Fruit fly (Drosophila melanogaster) whole organism, prepupa: ENCODE data around the gene CG9953.

Source experiments
- CG10631 ChIP-seq: fragments of 200-800 bp; sonication (Bioruptor generic); optimal IDR thresholded peaks from 2 replicates; lab custom pipeline; 2016; ENCODE audit warnings: missing biosample characterization, missing genetic modification characterization
- CG10669 ChIP-seq: fragments of 200-800 bp; sonication (Bioruptor generic); optimal IDR thresholded peaks from 3 replicates; lab custom pipeline; 2018; ENCODE audit warnings: missing biosample characterization, mild to moderate bottlenecking, missing genetic modification characterization, moderate library complexity
- CG11294 ChIP-seq: fragments of 200-800 bp; sonication (Bioruptor generic); IDR thresholded peaks from 2 replicates; pipeline ENCODE4 v1.3.6; 2022; ENCODE audit warnings: missing biosample characterization, missing genetic modification characterization
- CG15336 ChIP-seq: fragments of 200-800 bp; sonication (Bioruptor generic); IDR thresholded peaks from 2 replicates; pipeline ENCODE4 v1.3.6; 2022; ENCODE audit warnings: missing biosample characterization, missing genetic modification characterization
- CG1621 ChIP-seq: fragments of 200-800 bp; sonication (Bioruptor generic); optimal IDR thresholded peaks from 3 replicates; lab custom pipeline; 2018; ENCODE audit warnings: missing biosample characterization, mild to moderate bottlenecking, missing genetic modification characterization
- CG3032 ChIP-seq: fragments of 200-800 bp; optimal IDR thresholded peaks from 2 replicates; lab custom pipeline; 2019; ENCODE audit warnings: missing biosample characterization, mild to moderate bottlenecking, missing genetic modification characterization, moderate library complexity
- CG31627 ChIP-seq: fragments of 200-800 bp; sonication (Bioruptor generic); optimal IDR thresholded peaks from 3 replicates; lab custom pipeline; 2016; ENCODE audit warnings: missing biosample characterization, missing genetic modification characterization
- CG32006 ChIP-seq: fragments of 200-800 bp; sonication (Bioruptor generic); optimal IDR thresholded peaks from 3 replicates; lab custom pipeline; 2017; ENCODE audit warnings: missing biosample characterization, mild to moderate bottlenecking, missing genetic modification characterization
- CG34406 ChIP-seq: fragments of 200-800 bp; sonication (Bioruptor generic); optimal IDR thresholded peaks from 3 replicates; lab custom pipeline; 2016; ENCODE audit warnings: missing biosample characterization, missing genetic modification characterization
- CG6163 ChIP-seq: fragments of 200-800 bp; sonication (Bioruptor generic); IDR thresholded peaks from 3 replicates; pipeline ENCODE4 v1.3.6; 2022; ENCODE audit warnings: missing biosample characterization, missing genetic modification characterization
- CG6276 ChIP-seq: fragments of 200-800 bp; sonication (Bioruptor generic); optimal IDR thresholded peaks from 2 replicates; lab custom pipeline; 2017; ENCODE audit warnings: missing biosample characterization, mild to moderate bottlenecking, missing genetic modification characterization
- CG6808 ChIP-seq: fragments of 200-800 bp; sonication (Bioruptor generic); optimal IDR thresholded peaks from 3 replicates; lab custom pipeline; 2017; ENCODE audit warnings: missing biosample characterization, missing genetic modification characterization, mild to moderate bottlenecking, moderate library complexity, missing genetic modification reagents
- CG6854 ChIP-seq: fragments of 200-800 bp; sonication (Bioruptor generic); optimal IDR thresholded peaks from 2 replicates; lab custom pipeline; 2017; ENCODE audit warnings: missing biosample characterization, mild to moderate bottlenecking, missing genetic modification characterization
- CG8632 ChIP-seq: fragments of 200-800 bp; sonication (Bioruptor generic); optimal IDR thresholded peaks from 3 replicates; lab custom pipeline; 2016; ENCODE audit warnings: missing biosample characterization, missing genetic modification characterization
- CG9139 ChIP-seq: fragments of 200-800 bp; sonication (Bioruptor generic); optimal IDR thresholded peaks from 3 replicates; lab custom pipeline; 2017; ENCODE audit warnings: missing biosample characterization, mild to moderate bottlenecking, missing genetic modification characterization
- Eip75B ChIP-seq: fragments of 200-800 bp; sonication (Bioruptor generic); optimal IDR thresholded peaks from 3 replicates; lab custom pipeline; 2016; ENCODE audit warnings: missing biosample characterization, missing genetic modification characterization
- Eip78C ChIP-seq: fragments of 200-800 bp; sonication (Bioruptor generic); peaks from one replicate; lab custom pipeline; 2016; ENCODE audit warnings: missing biosample characterization, missing genetic modification characterization
- Ets21C ChIP-seq: fragments of 200-800 bp; sonication (Bioruptor generic); optimal IDR thresholded peaks from 3 replicates; lab custom pipeline; 2016; ENCODE audit warnings: missing biosample characterization, missing genetic modification characterization
- Gug ChIP-seq: fragments of 200-800 bp; sonication (Bioruptor generic); IDR thresholded peaks from 2 replicates; pipeline ENCODE4 v1.3.6; 2022; ENCODE audit warnings: missing biosample characterization, missing genetic modification characterization
- Lpt ChIP-seq: fragments of 200-800 bp; sonication (Bioruptor generic); optimal IDR thresholded peaks from 3 replicates; lab custom pipeline; 2016; ENCODE audit warnings: missing biosample characterization, missing genetic modification characterization
- Met ChIP-seq: fragments of 200-800 bp; sonication (Bioruptor generic); optimal IDR thresholded peaks from 3 replicates; lab custom pipeline; 2016; ENCODE audit warnings: missing biosample characterization, missing genetic modification characterization
- OdsH ChIP-seq: fragments of 200-800 bp; sonication (Bioruptor generic); optimal IDR thresholded peaks from 3 replicates; lab custom pipeline; 2016; ENCODE audit warnings: missing biosample characterization, missing genetic modification characterization
- Smox ChIP-seq: fragments of 200-800 bp; sonication (Bioruptor generic); optimal IDR thresholded peaks from 3 replicates; lab custom pipeline; 2016; ENCODE audit warnings: missing biosample characterization, missing genetic modification characterization
- Sox14 ChIP-seq: fragments of 200-800 bp; sonication (Bioruptor generic); optimal IDR thresholded peaks from 3 replicates; lab custom pipeline; 2016; ENCODE audit warnings: missing biosample characterization, missing genetic modification characterization
- Sox15 ChIP-seq: fragments of 200-800 bp; sonication (Bioruptor generic); optimal IDR thresholded peaks from 3 replicates; lab custom pipeline; 2016; ENCODE audit warnings: missing biosample characterization, missing genetic modification characterization
- achi ChIP-seq: fragments of 200-800 bp; sonication (Bioruptor generic); optimal IDR thresholded peaks from 3 replicates; lab custom pipeline; 2016; ENCODE audit warnings: missing biosample characterization, missing genetic modification characterization
- cyc ChIP-seq: fragments of 200-800 bp; sonication (Bioruptor generic); optimal IDR thresholded peaks from 3 replicates; lab custom pipeline; 2016; ENCODE audit warnings: missing biosample characterization, missing genetic modification characterization
- dsx ChIP-seq: fragments of 200-800 bp; optimal IDR thresholded peaks from 3 replicates; lab custom pipeline; 2019; ENCODE audit warnings: missing biosample characterization, mild to moderate bottlenecking, missing genetic modification characterization, moderate library complexity; ENCODE audit not compliant: poor library complexity, severe bottlenecking
- eg ChIP-seq: fragments of 200-800 bp; sonication (Bioruptor generic); IDR thresholded peaks from 3 replicates; pipeline ENCODE4 v1.3.6; 2022; ENCODE audit warnings: missing biosample characterization, missing genetic modification characterization
- esn ChIP-seq: fragments of 200-800 bp; sonication (Bioruptor generic); optimal IDR thresholded peaks from 2 replicates; lab custom pipeline; 2016; ENCODE audit warnings: missing biosample characterization, mild to moderate bottlenecking, missing genetic modification characterization, moderate library complexity
- fd59A ChIP-seq: fragments of 200-800 bp; sonication (Bioruptor generic); optimal IDR thresholded peaks from 2 replicates; lab custom pipeline; 2017; ENCODE audit warnings: missing biosample characterization, mild to moderate bottlenecking, missing genetic modification characterization, missing genetic modification reagents
- fd85E ChIP-seq: fragments of 200-800 bp; sonication (Bioruptor generic); optimal IDR thresholded peaks from 3 replicates; lab custom pipeline; 2016; ENCODE audit warnings: missing biosample characterization, missing genetic modification characterization
- lz ChIP-seq: fragments of 200-800 bp; sonication (Bioruptor generic); optimal IDR thresholded peaks from 3 replicates; lab custom pipeline; 2016; ENCODE audit warnings: missing biosample characterization, missing genetic modification characterization
- pdm3 ChIP-seq: fragments of 200-800 bp; sonication (Bioruptor generic); optimal IDR thresholded peaks from 3 replicates; lab custom pipeline; 2016; ENCODE audit warnings: missing biosample characterization, missing genetic modification characterization
- svp ChIP-seq: fragments of 200-800 bp; sonication (Bioruptor generic); peaks from one replicate; lab custom pipeline; 2016; ENCODE audit warnings: missing biosample characterization, missing genetic modification characterization
- topi ChIP-seq: fragments of 200-800 bp; sonication (Bioruptor generic); optimal IDR thresholded peaks from 3 replicates; lab custom pipeline; 2016; ENCODE audit warnings: missing biosample characterization, missing genetic modification characterization
- vri ChIP-seq: fragments of 200-800 bp; sonication (Bioruptor generic); optimal IDR thresholded peaks from 3 replicates; lab custom pipeline; 2016; ENCODE audit warnings: missing biosample characterization, mild to moderate bottlenecking, missing genetic modification characterization

CG9953 gene

DNA sequence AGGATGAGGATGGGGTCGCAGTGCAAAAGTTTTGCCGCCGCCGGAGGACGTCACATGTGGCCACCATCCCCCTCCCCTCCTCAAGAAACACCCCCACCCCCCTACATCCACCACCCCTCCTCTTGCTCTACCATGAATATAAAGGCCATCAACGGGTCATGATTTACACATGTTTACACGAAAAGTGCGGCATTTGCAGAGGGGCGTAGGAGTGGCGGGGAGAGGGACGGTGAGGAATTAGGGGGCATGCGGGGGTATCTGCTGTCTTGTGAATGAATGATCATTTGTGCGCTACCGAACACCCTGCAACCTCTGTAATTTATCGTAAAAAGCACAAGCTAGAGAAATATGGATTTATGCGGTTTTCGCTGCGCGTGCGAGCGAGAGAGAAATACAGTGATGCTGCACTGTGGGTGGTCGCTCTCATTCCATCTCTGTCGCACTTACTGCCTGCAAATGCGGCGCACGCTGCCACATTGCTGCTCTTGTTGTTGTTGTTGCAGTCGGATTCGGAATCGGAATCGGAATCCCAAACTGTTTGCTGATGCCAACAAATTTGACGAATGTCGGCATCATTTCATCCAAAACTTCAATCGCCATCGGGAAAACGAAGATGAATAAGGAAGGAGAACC, 11.8 kb downstream of the CG9953 start:
- no peak for TF ChIP-seq CG6276
- TF ChIP-seq, all 60 proteins: peak for 0

DNA sequence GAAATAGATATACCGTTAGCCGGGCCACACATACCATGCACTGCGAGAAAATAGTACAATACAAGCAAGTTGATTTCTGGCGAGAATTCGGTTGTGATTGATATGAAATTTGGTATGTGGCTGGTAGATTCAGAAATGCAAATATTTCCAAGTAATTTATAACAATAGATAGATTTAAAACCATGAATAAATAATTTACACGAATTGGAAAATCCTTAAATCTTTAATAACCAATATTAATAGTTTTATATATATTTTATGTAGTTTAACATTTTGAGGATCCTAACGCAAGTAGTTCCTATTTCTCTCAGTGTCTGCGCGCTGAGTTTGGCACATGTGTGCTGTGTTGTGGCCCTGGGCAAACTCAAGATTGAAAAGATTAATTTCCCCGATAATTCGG, 12.4 kb downstream of the CG9953 start:
- TF ChIP-seq CG3032 (tag; lab: Kevin White, UChicago): no peak
- no peak for TF ChIP-seq dsx (GFP tag; lab: Kevin White, UChicago)
- no peak for TF ChIP-seq CG9139
- TF ChIP-seq Lpt (GFP tag; lab: Kevin White, UChicago): no peak
- no peak for TF ChIP-seq Smox (GFP tag; lab: Kevin White, UChicago)
- no peak for TF ChIP-seq vri (GFP tag; lab: Kevin White, UChicago)
- TF ChIP-seq Ets21C (GFP tag; lab: Kevin White, UChicago): no peak
- TF ChIP-seq CG34406 (GFP tag; lab: Kevin White, UChicago): no peak
- TF ChIP-seq CG32006: peak; percentile 27
- TF ChIP-seq lz: no peak
- TF ChIP-seq Sox15 (GFP tag; lab: Kevin White, UChicago): no peak
- TF ChIP-seq Met: no peak
- no peak for TF ChIP-seq cyc (GFP tag; lab: Kevin White, UChicago)
- TF ChIP-seq Eip78C (GFP tag; lab: Kevin White, UChicago): peak; percentile 30
- no peak for TF ChIP-seq CG8632
- TF ChIP-seq Sox14: no peak
- TF ChIP-seq eg (GFP tag; lab: Robert Waterston, UW): no peak
- TF ChIP-seq CG6163 (GFP tag; lab: Robert Waterston, UW): no peak
- TF ChIP-seq fd85E (GFP tag; lab: Kevin White, UChicago): no peak
- TF ChIP-seq fd59A (GFP tag; lab: Kevin White, UChicago): no peak
- no peak for TF ChIP-seq CG31627 (GFP tag; lab: Kevin White, UChicago)
- no peak for TF ChIP-seq OdsH
- no peak for TF ChIP-seq CG1621
- no peak for TF ChIP-seq Gug
- no peak for TF ChIP-seq esn (GFP tag; lab: Kevin White, UChicago)
- TF ChIP-seq CG15336 (GFP tag; lab: Robert Waterston, UW): peak; percentile 22; the same call in 1 of the 2 replicates
- no peak for TF ChIP-seq CG6808 (GFP tag; lab: Kevin White, UChicago)
- no peak for TF ChIP-seq Eip75B (GFP tag; lab: Kevin White, UChicago)
- TF ChIP-seq topi (GFP tag; lab: Kevin White, UChicago): no peak
- no peak for TF ChIP-seq pdm3 (GFP tag; lab: Kevin White, UChicago)
- TF ChIP-seq CG10669: no peak
- TF ChIP-seq svp (GFP tag; lab: Kevin White, UChicago): peak; percentile 28
- TF ChIP-seq achi (GFP tag; lab: Kevin White, UChicago): peak; percentile 23

dm6 chr3L:6984486-6984885, 15.0 kb downstream of the CG9953 start, which contains the start of the genes CG32388 and CG43439:
Gene CG32388 (minus strand): TSS chr3L:6984586.
Gene CG43439 (minus strand): TSS chr3L:6984586.
- TF ChIP-seq CG10631 (GFP tag; lab: Kevin White, UChicago) (no peak), Met (no peak), CG8632 (no peak), OdsH (no peak), CG11294 (no peak), fd85E (GFP tag; lab: Kevin White, UChicago) (no peak), CG6854 (GFP tag; lab: Kevin White, UChicago) (no peak), Lpt (GFP tag; lab: Kevin White, UChicago) (no peak)
